Fruit fly (Drosophila melanogaster): Measurements from ENCODE around the gene CG3246.

CG3246 gene

DNA sequence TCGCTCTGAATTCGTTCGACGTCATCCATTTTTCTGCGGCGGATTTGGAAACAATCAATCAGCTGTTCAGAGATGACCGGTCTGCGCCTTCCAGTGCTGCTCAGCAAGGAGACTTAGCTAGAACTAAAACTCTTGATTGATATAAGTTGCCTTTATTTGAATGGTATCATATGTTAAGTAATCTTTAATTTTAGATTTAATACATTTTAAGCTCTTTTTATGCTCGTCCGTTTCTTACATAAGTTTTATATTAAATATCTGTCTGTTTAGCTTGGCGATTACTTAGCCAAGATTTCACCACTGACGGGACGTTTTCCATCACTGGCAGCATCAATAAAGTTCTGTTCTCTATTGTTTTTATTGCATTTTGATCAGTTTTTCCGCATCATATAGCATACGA is 4.7 kb downstream of the CG3246 start, which contains the start of the genes Cog3 and Sec5 (continued):
- no peak for TF ChIP-seq CG13894 (tag; optimal IDR thresholded peaks at IDR 0.05)
- TF ChIP-seq slp2 (GFP tag; optimal IDR thresholded peaks at IDR 0.05): peak; percentile 6
- no peak for TF ChIP-seq amos (GFP tag; IDR thresholded peaks at IDR 0.05; ENCODE audit: partially characterized antibody)
- peak; percentile 93 for TF ChIP-seq MBD-R2 (GFP tag; IDR thresholded peaks at IDR 0.05)
- no peak for TF ChIP-seq peb (GFP tag; IDR thresholded peaks at IDR 0.05)
- peak; percentile 72 for TF ChIP-seq Ptx1 (GFP tag; IDR thresholded peaks at IDR 0.05)
- peak; percentile 38 for TF ChIP-seq CG7556 (GFP tag; optimal IDR thresholded peaks at IDR 0.05)
- peak; percentile 31 for TF ChIP-seq CG3995 (GFP tag; optimal IDR thresholded peaks at IDR 0.05)
- no peak for TF ChIP-seq tna (GFP tag; IDR thresholded peaks at IDR 0.05; ENCODE audit: partially characterized antibody)
- no peak for TF ChIP-seq CG8478 (optimal IDR thresholded peaks at IDR 0.05)
- no peak for TF ChIP-seq CG6654 (GFP tag; optimal IDR thresholded peaks at IDR 0.05)
- peak; percentile 24 for TF ChIP-seq BEAF-32 (GFP tag; optimal IDR thresholded peaks at IDR 0.05)
- no peak for TF ChIP-seq gsb (GFP tag; IDR thresholded peaks at IDR 0.05)
- no peak for TF ChIP-seq Awh (GFP tag; IDR thresholded peaks at IDR 0.05)
- TF ChIP-seq ab (GFP tag; optimal IDR thresholded peaks at IDR 0.05): no peak
- no peak for TF ChIP-seq CG31388 (GFP tag; optimal IDR thresholded peaks at IDR 0.05)
- TF ChIP-seq ken (GFP tag; IDR thresholded peaks at IDR 0.05): no peak
- TF ChIP-seq ash1 (GFP tag; optimal IDR thresholded peaks at IDR 0.05): no peak
- TF ChIP-seq CG34376 (GFP tag; optimal IDR thresholded peaks at IDR 0.05): peak; percentile 65
- no peak for TF ChIP-seq toy (GFP tag; IDR thresholded peaks at IDR 0.05)
- no peak for TF ChIP-seq D (optimal IDR thresholded peaks at IDR 0.05)
- peak; percentile 74 for TF ChIP-seq D (GFP tag; optimal IDR thresholded peaks at IDR 0.05)
- peak; percentile 98 for TF ChIP-seq CG10267 (tag; optimal IDR thresholded peaks at IDR 0.05)
- peak; percentile 81 for TF ChIP-seq sug (tag; optimal IDR thresholded peaks at IDR 0.05)
- TF ChIP-seq ATbp (GFP tag; optimal IDR thresholded peaks at IDR 0.05): no peak
- no peak for TF ChIP-seq mld (GFP tag; IDR thresholded peaks at IDR 0.05; ENCODE audit: partially characterized antibody)
- no peak; the same call in 3 of the 4 replicates for TF ChIP-seq Gug (GFP tag; IDR thresholded peaks at IDR 0.05)
- TF ChIP-seq CG17802 (tag; optimal IDR thresholded peaks at IDR 0.05): peak; percentile 24
- TF ChIP-seq Taf1 (GFP tag; IDR thresholded peaks at IDR 0.05): peak; percentile 33; the same call in 1 of the 2 replicates
- TF ChIP-seq pfk (GFP tag; optimal IDR thresholded peaks at IDR 0.05): no peak
- peak; percentile 30 for TF ChIP-seq Camta (GFP tag; optimal IDR thresholded peaks at IDR 0.05)
- no peak for TF ChIP-seq h (optimal IDR thresholded peaks at IDR 0.05)
- TF ChIP-seq CG7987 (GFP tag; optimal IDR thresholded peaks at IDR 0.05): peak; percentile 26
- TF ChIP-seq sens (GFP tag): no peak
- TF ChIP-seq sob (GFP tag; IDR thresholded peaks at IDR 0.05): peak; percentile 77
- peak; percentile 31; the same call in 1 of the 2 replicates for TF ChIP-seq CG6689 (GFP tag; IDR thresholded peaks at IDR 0.05)
- peak; percentile 61 for TF ChIP-seq zfh2 (GFP tag; optimal IDR thresholded peaks at IDR 0.05)
- TF ChIP-seq dm (GFP tag; optimal IDR thresholded peaks at IDR 0.05): no peak
- TF ChIP-seq CG3407 (GFP tag; optimal IDR thresholded peaks at IDR 0.05): no peak
- TF ChIP-seq tup (GFP tag; optimal IDR thresholded peaks at IDR 0.05): no peak
- peak; percentile 81 for TF ChIP-seq Tbp (GFP tag; optimal IDR thresholded peaks at IDR 0.05)
- peak; percentile 30 for TF ChIP-seq kay (GFP tag; optimal IDR thresholded peaks at IDR 0.05)
- peak; percentile 34 for TF ChIP-seq fd3F (GFP tag; optimal IDR thresholded peaks at IDR 0.05)
- peak; percentile 79 for TF ChIP-seq CG30403 (GFP tag; optimal IDR thresholded peaks at IDR 0.05)
- TF ChIP-seq MESR4 (GFP tag; optimal IDR thresholded peaks at IDR 0.05): no peak
- no peak for TF ChIP-seq CG6813 (GFP tag; optimal IDR thresholded peaks at IDR 0.05)
- TF ChIP-seq Hsf (GFP tag; optimal IDR thresholded peaks at IDR 0.05): peak; percentile 19
- TF ChIP-seq prd (optimal IDR thresholded peaks at IDR 0.05): no peak
- TF ChIP-seq prd (GFP tag; IDR thresholded peaks at IDR 0.05): peak; percentile 67; the same call in 2 of the 3 replicates
- no peak for TF ChIP-seq gt (GFP tag; IDR thresholded peaks at IDR 0.05)
- TF ChIP-seq C15 (GFP tag; IDR thresholded peaks at IDR 0.05): no peak
- no peak for TF ChIP-seq CkIIα-i1 (GFP tag; IDR thresholded peaks at IDR 0.05)
- no peak for TF ChIP-seq CG6791 (GFP tag; IDR thresholded peaks at IDR 0.05; ENCODE audit: partially characterized antibody)
